Fruit fly (Drosophila melanogaster) Kc167 (cell line): ENCODE results near the gene CG4586.

Source experiments
- Myc ChIP-seq: fragments of >200 bp; optimal IDR thresholded peaks from 2 replicates; lab custom pipeline; 2017; ENCODE audit warnings: missing external identifiers
- Sin3A ChIP-seq: fragments of >200 bp; optimal IDR thresholded peaks from 2 replicates; lab custom pipeline; 2018; ENCODE audit warnings: missing external identifiers
- insv ChIP-seq: fragments of >200 bp; optimal IDR thresholded peaks from 3 replicates; lab custom pipeline; 2018; ENCODE audit warnings: missing external identifiers
- psq ChIP-seq: fragments of >200 bp; optimal IDR thresholded peaks from 2 replicates; lab custom pipeline; 2017; ENCODE audit warnings: missing external identifiers
- ttk ChIP-seq: sonication (Bioruptor generic); optimal IDR thresholded peaks from 2 replicates; lab custom pipeline; 2017; ENCODE audit warnings: missing external identifiers

DNA sequence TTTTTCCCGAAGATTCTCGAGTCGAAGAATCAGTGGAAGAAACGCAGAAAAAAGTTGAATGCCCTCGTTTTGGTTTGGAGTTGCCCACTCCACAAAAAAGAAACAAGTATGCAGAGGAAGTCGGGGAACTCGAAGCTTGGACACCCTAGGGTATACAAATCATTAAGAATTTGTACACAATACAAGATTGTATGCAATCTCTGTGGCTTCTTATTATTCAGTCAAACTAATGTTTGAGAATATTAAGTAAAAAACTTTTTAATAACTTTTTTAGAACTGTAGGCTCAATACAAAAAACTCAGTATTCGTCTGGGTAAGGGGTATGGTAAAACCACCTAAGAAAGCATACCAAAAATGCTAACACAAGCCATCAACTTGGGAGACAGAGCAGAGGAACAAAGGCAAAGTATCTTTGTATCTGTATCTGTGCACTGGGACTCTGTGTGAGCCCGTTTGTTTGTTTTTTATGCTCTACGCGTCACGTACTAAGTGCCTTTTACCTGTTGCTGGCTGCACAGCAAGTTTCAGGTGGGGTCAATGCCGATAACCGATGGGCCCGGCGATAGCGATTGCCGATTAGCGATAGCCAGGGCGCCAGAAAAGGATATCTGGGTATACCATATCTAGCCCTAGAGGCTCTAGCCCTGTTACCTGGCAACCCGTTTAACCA is 15.6 kb downstream of the CG4586 start:
- TF ChIP-seq insv (lab: Kevin White, UChicago), result no peak
- no peak for TF ChIP-seq psq
- no peak for TF ChIP-seq ttk (lab: Kevin White, UChicago)
- TF ChIP-seq Myc (lab: Kevin White, UChicago), result no peak
- TF ChIP-seq Sin3A (lab: Kevin White, UChicago), result no peak
